Worm (Caenorhabditis elegans): ENCODE results near the gene tcc-1.
"Not testable (repeated sequence)": the region's sequence is repeated elsewhere in the genome, so short reads cannot be mapped to it uniquely, and the experiment has no call there.

Gene tcc-1

ce11 chrV:17870569-17870968 is 14.8 kb upstream of the tcc-1 start, which contains the start of gene csn-1:
TSS of gene csn-1 (minus strand) at chrV:17870651.
- no peak for TF ChIP-seq T22C8.4 (GFP tag; IDR thresholded peaks at IDR 0.05)
- no peak for TF ChIP-seq ztf-29 (GFP tag; IDR thresholded peaks at IDR 0.05)
- TF ChIP-seq ztf-23 (GFP tag; IDR thresholded peaks at IDR 0.05) = no peak
- TF ChIP-seq cog-1 (tag; optimal IDR thresholded peaks at IDR 0.05) = no peak
- TF ChIP-seq ref-1 (GFP tag; conservative IDR thresholded peaks at IDR 0.05) = no peak
- TF ChIP-seq klf-2 (GFP tag; conservative IDR thresholded peaks at IDR 0.05) = no peak
- no peak for TF ChIP-seq tab-1 (GFP tag; IDR thresholded peaks at IDR 0.05)
- no peak for TF ChIP-seq med-1 (GFP tag; optimal IDR thresholded peaks at IDR 0.05; ENCODE audit: insufficient read depth)
- no peak for TF ChIP-seq flt-1 (GFP tag; IDR thresholded peaks at IDR 0.05)

ce11 chrV:17865309-17865708 is 9.5 kb upstream of the tcc-1 start, which contains the start of gene Y59A8A.8:
TSS of gene Y59A8A.8 (plus strand) at chrV:17865609.
- TF ChIP-seq klf-2 (GFP tag; conservative IDR thresholded peaks at IDR 0.05); cog-1 (tag; optimal IDR thresholded peaks at IDR 0.05); T22C8.4 (GFP tag; IDR thresholded peaks at IDR 0.05): not testable (repeated sequence)

- no peak for TF ChIP-seq ztf-23 (GFP tag; IDR thresholded peaks at IDR 0.05)
- no peak for TF ChIP-seq tab-1 (GFP tag; IDR thresholded peaks at IDR 0.05)
- TF ChIP-seq klf-2 (GFP tag; conservative IDR thresholded peaks at IDR 0.05) = no peak
- TF ChIP-seq T22C8.4 (GFP tag; IDR thresholded peaks at IDR 0.05) = no peak
- TF ChIP-seq flt-1 (GFP tag; IDR thresholded peaks at IDR 0.05) = no peak
- TF ChIP-seq cog-1 (tag; optimal IDR thresholded peaks at IDR 0.05) = no peak
These were observed 3.7 kb upstream of the tcc-1 start for ce11 chrV:17859519-17859918.

- no peak for TF ChIP-seq med-1 (GFP tag; optimal IDR thresholded peaks at IDR 0.05; ENCODE audit: insufficient read depth)
These were observed 3.3 kb upstream of the tcc-1 start for ce11 chrV:17859065-17859464.

- no peak for TF ChIP-seq ztf-23 (GFP tag; IDR thresholded peaks at IDR 0.05)
- no peak for TF ChIP-seq med-1 (GFP tag; optimal IDR thresholded peaks at IDR 0.05; ENCODE audit: insufficient read depth)
- TF ChIP-seq T22C8.4 (GFP tag; IDR thresholded peaks at IDR 0.05) = no peak
- TF ChIP-seq flt-1 (GFP tag; IDR thresholded peaks at IDR 0.05) = no peak
- TF ChIP-seq ref-1 (GFP tag; conservative IDR thresholded peaks at IDR 0.05) = no peak
- no peak for TF ChIP-seq tab-1 (GFP tag; IDR thresholded peaks at IDR 0.05)
- no peak for TF ChIP-seq klf-2 (GFP tag; conservative IDR thresholded peaks at IDR 0.05)
- TF ChIP-seq ztf-29 (GFP tag; IDR thresholded peaks at IDR 0.05) = no peak
- TF ChIP-seq cog-1 (tag; optimal IDR thresholded peaks at IDR 0.05) = no peak
These were observed 2.1 kb upstream of the tcc-1 start for ce11 chrV:17857901-17858300.

ce11 chrV:17845370-17845967 is 10.3 kb downstream of the tcc-1 start:
- TF ChIP-seq flt-1 (GFP tag; IDR thresholded peaks at IDR 0.05) = no peak
- no peak for TF ChIP-seq klf-2 (GFP tag; conservative IDR thresholded peaks at IDR 0.05)
- TF ChIP-seq ztf-23 (GFP tag; IDR thresholded peaks at IDR 0.05) = no peak
- TF ChIP-seq tab-1 (GFP tag; IDR thresholded peaks at IDR 0.05) = no peak
- TF ChIP-seq T22C8.4 (GFP tag; IDR thresholded peaks at IDR 0.05) = no peak
- no peak for TF ChIP-seq cog-1 (tag; optimal IDR thresholded peaks at IDR 0.05)
- no peak for TF ChIP-seq ref-1 (GFP tag; conservative IDR thresholded peaks at IDR 0.05)
- TF ChIP-seq med-1 (GFP tag; optimal IDR thresholded peaks at IDR 0.05; ENCODE audit: insufficient read depth) = no peak
- no peak for TF ChIP-seq ztf-29 (GFP tag; IDR thresholded peaks at IDR 0.05)

- TF ChIP-seq ztf-23 (GFP tag; IDR thresholded peaks at IDR 0.05) (no peak), ref-1 (GFP tag; conservative IDR thresholded peaks at IDR 0.05) (no peak), tab-1 (GFP tag; IDR thresholded peaks at IDR 0.05) (no peak), med-1 (GFP tag; optimal IDR thresholded peaks at IDR 0.05; ENCODE audit: insufficient read depth) (no peak), cog-1 (tag; optimal IDR thresholded peaks at IDR 0.05) (no peak), ztf-29 (GFP tag; IDR thresholded peaks at IDR 0.05) (no peak), flt-1 (GFP tag; IDR thresholded peaks at IDR 0.05) (no peak), klf-2 (GFP tag; conservative IDR thresholded peaks at IDR 0.05) (no peak), T22C8.4 (GFP tag; IDR thresholded peaks at IDR 0.05) (no peak)
These were observed 11.7 kb downstream of the tcc-1 start, which contains the start of gene srh-286 for ce11 chrV:17844106-17844505. TSS of gene srh-286 (minus strand) at chrV:17844206.

ce11 chrV:17831350-17831749 is 24.4 kb downstream of the tcc-1 start, which contains the start of gene srh-303:
TSS of gene srh-303 (plus strand) at chrV:17831650.
- TF ChIP-seq ztf-29 (GFP tag; IDR thresholded peaks at IDR 0.05) = no peak
- TF ChIP-seq cog-1 (tag; optimal IDR thresholded peaks at IDR 0.05) = no peak
- no peak for TF ChIP-seq ztf-23 (GFP tag; IDR thresholded peaks at IDR 0.05)
- TF ChIP-seq tab-1 (GFP tag; IDR thresholded peaks at IDR 0.05) = no peak
- no peak for TF ChIP-seq ref-1 (GFP tag; conservative IDR thresholded peaks at IDR 0.05)
- TF ChIP-seq klf-2 (GFP tag; conservative IDR thresholded peaks at IDR 0.05) = no peak
- no peak for TF ChIP-seq med-1 (GFP tag; optimal IDR thresholded peaks at IDR 0.05; ENCODE audit: insufficient read depth)
- TF ChIP-seq T22C8.4 (GFP tag; IDR thresholded peaks at IDR 0.05) = no peak
- TF ChIP-seq flt-1 (GFP tag; IDR thresholded peaks at IDR 0.05) = no peak

ce11 chrV:17828310-17828709 is 27.5 kb downstream of the tcc-1 start, which contains the start of gene srh-304:
TSS of gene srh-304 (plus strand) at chrV:17828610.
- TF ChIP-seq flt-1 (GFP tag; IDR thresholded peaks at IDR 0.05) = no peak
- TF ChIP-seq cog-1 (tag; optimal IDR thresholded peaks at IDR 0.05) = no peak
- TF ChIP-seq ztf-29 (GFP tag; IDR thresholded peaks at IDR 0.05) = no peak
- no peak for TF ChIP-seq T22C8.4 (GFP tag; IDR thresholded peaks at IDR 0.05)
- TF ChIP-seq med-1 (GFP tag; optimal IDR thresholded peaks at IDR 0.05; ENCODE audit: insufficient read depth) = no peak
- TF ChIP-seq klf-2 (GFP tag; conservative IDR thresholded peaks at IDR 0.05) = no peak
- no peak for TF ChIP-seq tab-1 (GFP tag; IDR thresholded peaks at IDR 0.05)
- TF ChIP-seq ref-1 (GFP tag; conservative IDR thresholded peaks at IDR 0.05) = no peak
- no peak for TF ChIP-seq ztf-23 (GFP tag; IDR thresholded peaks at IDR 0.05)

ce11 chrV:17824610-17825009 is 31.2 kb downstream of the tcc-1 start, which contains the start of gene srh-301:
TSS of gene srh-301 (plus strand) at chrV:17824910.
- no peak for TF ChIP-seq tab-1 (GFP tag; IDR thresholded peaks at IDR 0.05)
- no peak for TF ChIP-seq cog-1 (tag; optimal IDR thresholded peaks at IDR 0.05)

All from whole organism, midembryonic.